Fruit fly (Drosophila melanogaster) whole organism, embryonic: ENCODE results near the gene CG17637.

Experiments used
- Antp ChIP-seq: fragments of 200-800 bp; sonication (Bioruptor generic); optimal IDR thresholded peaks from 3 replicates; lab custom pipeline; 2016; ENCODE audit warnings: missing biosample characterization, missing genetic modification characterization
- Atf-2 ChIP-seq: fragments of 200-800 bp; sonication (Bioruptor generic); optimal IDR thresholded peaks from 2 replicates; lab custom pipeline; 2016; ENCODE audit warnings: missing biosample characterization, missing genetic modification characterization
- CG10209 ChIP-seq: fragments of 200-800 bp; sonication (Bioruptor generic); optimal IDR thresholded peaks from 3 replicates; lab custom pipeline; 2017; ENCODE audit warnings: missing biosample characterization, mild to moderate bottlenecking, missing genetic modification characterization, missing genetic modification reagents
- CG11247 ChIP-seq: fragments of 200-800 bp; sonication (Bioruptor generic); IDR thresholded peaks from 2 replicates; pipeline ENCODE4 v1.3.6; 2022; ENCODE audit warnings: missing biosample characterization, missing genetic modification characterization
- CG13123 ChIP-seq: fragments of 200-800 bp; sonication (Bioruptor generic); optimal IDR thresholded peaks from 2 replicates; lab custom pipeline; 2016; ENCODE audit warnings: missing biosample characterization, missing genetic modification characterization
- CG13296 ChIP-seq: fragments of 200-800 bp; sonication (Bioruptor generic); optimal IDR thresholded peaks from 3 replicates; lab custom pipeline; 2018; ENCODE audit warnings: missing biosample characterization, mild to moderate bottlenecking, missing genetic modification characterization
- CG14441 ChIP-seq: fragments of 200-800 bp; sonication (Bioruptor generic); IDR thresholded peaks from 2 replicates; pipeline ENCODE4 v1.3.6; 2022; ENCODE audit warnings: missing biosample characterization, missing genetic modification characterization
- CG14710 ChIP-seq: fragments of 200-800 bp; sonication (Bioruptor generic); optimal IDR thresholded peaks from 3 replicates; lab custom pipeline; 2019; ENCODE audit warnings: missing biosample characterization, mild to moderate bottlenecking, missing genetic modification characterization, moderate library complexity
- CG1602 ChIP-seq: fragments of 200-800 bp; sonication (Bioruptor generic); optimal IDR thresholded peaks from 3 replicates; lab custom pipeline; 2016; ENCODE audit warnings: missing biosample characterization, missing genetic modification characterization
- CG1603 ChIP-seq: fragments of 200-800 bp; sonication (Bioruptor generic); optimal IDR thresholded peaks from 2 replicates; lab custom pipeline; 2019; ENCODE audit warnings: missing biosample characterization, mild to moderate bottlenecking, missing genetic modification characterization, moderate library complexity
- CG4617 ChIP-seq: fragments of 200-800 bp; sonication (Bioruptor generic); optimal IDR thresholded peaks from 3 replicates; lab custom pipeline; 2016; ENCODE audit warnings: missing biosample characterization, missing genetic modification characterization, borderline replicate concordance
- CG6272 ChIP-seq: fragments of 200-800 bp; sonication (Bioruptor generic); IDR thresholded peaks from 2 replicates; pipeline ENCODE4 v1.3.6; 2022; ENCODE audit warnings: missing biosample characterization, missing genetic modification characterization
- CG6854 ChIP-seq: fragments of 200-800 bp; sonication (Bioruptor generic); optimal IDR thresholded peaks from 3 replicates; lab custom pipeline; 2017; ENCODE audit warnings: missing biosample characterization, mild to moderate bottlenecking, missing genetic modification characterization
- CG7928 ChIP-seq: fragments of 200-800 bp; sonication (Bioruptor generic); optimal IDR thresholded peaks from 2 replicates; lab custom pipeline; 2017; ENCODE audit warnings: missing biosample characterization, mild to moderate bottlenecking, missing genetic modification characterization
- CG7987 ChIP-seq: fragments of 200-800 bp; sonication (Bioruptor generic); optimal IDR thresholded peaks from 2 replicates; lab custom pipeline; 2018; ENCODE audit warnings: missing biosample characterization, mild to moderate bottlenecking, missing genetic modification characterization, moderate library complexity
- CG9609 ChIP-seq: fragments of 200-800 bp; sonication (Bioruptor generic); optimal IDR thresholded peaks from 3 replicates; lab custom pipeline; 2016; ENCODE audit warnings: missing biosample characterization, missing genetic modification characterization
- CG9797 ChIP-seq: fragments of 200-800 bp; sonication (Bioruptor generic); optimal IDR thresholded peaks from 3 replicates; lab custom pipeline; 2018; ENCODE audit warnings: missing biosample characterization, mild to moderate bottlenecking, missing genetic modification characterization
- D19B ChIP-seq: fragments of 200-800 bp; sonication (Bioruptor generic); optimal IDR thresholded peaks from 2 replicates; lab custom pipeline; 2017; ENCODE audit warnings: missing biosample characterization, mild to moderate bottlenecking, missing genetic modification characterization
- Dbx ChIP-seq: fragments of 200-800 bp; sonication (Bioruptor generic); IDR thresholded peaks from 3 replicates; pipeline ENCODE4 v1.3.6; 2022; ENCODE audit warnings: missing biosample characterization, missing genetic modification characterization
- Eip74EF ChIP-seq, 2 experiments: fragments of 200-800 bp in 1 of 2; fragments of >200 bp in 1 of 2; sonication (Bioruptor generic) in 1 of 2; optimal IDR thresholded peaks; 2 replicates each; lab custom pipeline; 2017 to 2019; ENCODE audit warnings: missing biosample characterization in 2 of 2, missing genetic modification characterization in 2 of 2, mild to moderate bottlenecking in 1 of 2, moderate library complexity in 1 of 2
- Fer2 ChIP-seq: fragments of 200-800 bp; sonication (Bioruptor generic); optimal IDR thresholded peaks from 2 replicates; lab custom pipeline; 2018; ENCODE audit warnings: missing biosample characterization, mild to moderate bottlenecking, missing genetic modification characterization, moderate library complexity
- Fer3 ChIP-seq: fragments of 200-800 bp; sonication (Bioruptor generic); optimal IDR thresholded peaks from 2 replicates; lab custom pipeline; 2018; ENCODE audit warnings: missing biosample characterization, mild to moderate bottlenecking, missing genetic modification characterization, moderate library complexity
- GATAe ChIP-seq: fragments of 200-800 bp; sonication (Bioruptor generic); conservative IDR thresholded peaks from 2 replicates; pipeline ENCODE4 v1.3.6; 2022; ENCODE audit warnings: missing biosample characterization, missing genetic modification characterization
- HHEX ChIP-seq: fragments of 200-800 bp; sonication (Bioruptor generic); optimal IDR thresholded peaks from 3 replicates; lab custom pipeline; 2017; ENCODE audit warnings: missing biosample characterization, mild to moderate bottlenecking, missing genetic modification characterization, missing genetic modification reagents
- Hr3 ChIP-seq: fragments of 200-800 bp; sonication (Bioruptor generic); optimal IDR thresholded peaks from 3 replicates; lab custom pipeline; 2016; ENCODE audit warnings: missing biosample characterization, missing genetic modification characterization
- Hsf ChIP-seq: fragments of 200-800 bp; sonication (Bioruptor generic); optimal IDR thresholded peaks from 3 replicates; lab custom pipeline; 2016; ENCODE audit warnings: missing biosample characterization, missing genetic modification characterization
- Nf-YC ChIP-seq: fragments of 200-800 bp; optimal IDR thresholded peaks from 3 replicates; lab custom pipeline; 2019; ENCODE audit warnings: missing biosample characterization, mild to moderate bottlenecking, missing genetic modification characterization, moderate library complexity
- NfI ChIP-seq: fragments of 200-800 bp; sonication (Bioruptor generic); optimal IDR thresholded peaks from 3 replicates; lab custom pipeline; 2018; ENCODE audit warnings: missing biosample characterization, mild to moderate bottlenecking, missing genetic modification characterization, moderate library complexity
- Oli ChIP-seq: fragments of 200-800 bp; sonication (Bioruptor generic); optimal IDR thresholded peaks from 2 replicates; lab custom pipeline; 2018; ENCODE audit warnings: missing biosample characterization, mild to moderate bottlenecking, missing genetic modification characterization, moderate library complexity
- Usf ChIP-seq: fragments of 200-800 bp; sonication (Bioruptor generic); optimal IDR thresholded peaks from 2 replicates; lab custom pipeline; 2017; ENCODE audit warnings: missing genotype, missing biosample characterization, missing genetic modification characterization
- cwo ChIP-seq: fragments of 200-800 bp; sonication (Bioruptor generic); optimal IDR thresholded peaks from 3 replicates; lab custom pipeline; 2017; ENCODE audit warnings: missing biosample characterization, missing genetic modification characterization, mild to moderate bottlenecking, moderate library complexity, missing genetic modification reagents
- ftz-f1 ChIP-seq: fragments of 200-800 bp; sonication (Bioruptor generic); optimal IDR thresholded peaks from 2 replicates; lab custom pipeline; 2016; ENCODE audit warnings: missing biosample characterization, missing genetic modification characterization
- gro ChIP-seq: fragments of 200-800 bp; sonication (Bioruptor generic); optimal IDR thresholded peaks from 2 replicates; lab custom pipeline; 2016; ENCODE audit warnings: missing biosample characterization, missing genetic modification characterization
- gt ChIP-seq: fragments of 200-800 bp; sonication (Bioruptor generic); IDR thresholded peaks from 2 replicates; pipeline ENCODE4 v1.3.6; 2022; ENCODE audit warnings: missing biosample characterization, missing genetic modification characterization
- nerfin-1 ChIP-seq: fragments of 200-800 bp; sonication (Bioruptor generic); optimal IDR thresholded peaks from 3 replicates; lab custom pipeline; 2019; ENCODE audit warnings: missing biosample characterization, mild to moderate bottlenecking, missing genetic modification characterization, moderate library complexity
- nmo ChIP-seq: fragments of 200-800 bp; sonication (Bioruptor generic); optimal IDR thresholded peaks from 2 replicates; lab custom pipeline; 2018; ENCODE audit warnings: missing biosample characterization, mild to moderate bottlenecking, missing genetic modification characterization, moderate library complexity
- onecut ChIP-seq: fragments of 200-800 bp; sonication (Bioruptor generic); IDR thresholded peaks from 2 replicates; pipeline ENCODE4 v1.3.6; 2022; ENCODE audit warnings: missing biosample characterization, missing genetic modification characterization
- prd ChIP-seq, 3 experiments: fragments of >200 bp in 2 of 3; fragments of 200-800 bp in 1 of 3; sonication (Bioruptor generic) in 1 of 3; optimal IDR thresholded peaks in 2 of 3; IDR thresholded peaks in 1 of 3; 2 replicates in 2 of 3; 3 replicates in 1 of 3; pipeline versions ENCODE4 v1.3.6 to Lab custom; 2017 to 2022; ENCODE audit warnings: missing biosample characterization in 1 of 3, missing genetic modification characterization in 1 of 3
- run ChIP-seq: fragments of 200-800 bp; sonication (Bioruptor generic); optimal IDR thresholded peaks from 3 replicates; lab custom pipeline; 2018; ENCODE audit warnings: missing biosample characterization, mild to moderate bottlenecking, missing genetic modification characterization
- sd ChIP-seq: fragments of 200-800 bp; sonication (Bioruptor generic); optimal IDR thresholded peaks from 3 replicates; lab custom pipeline; 2018; ENCODE audit warnings: missing biosample characterization, mild to moderate bottlenecking, missing genetic modification characterization, moderate library complexity
- seq ChIP-seq: fragments of 200-800 bp; sonication (Bioruptor generic); IDR thresholded peaks from 2 replicates; pipeline ENCODE4 v1.3.6; 2022; ENCODE audit warnings: missing biosample characterization, missing genetic modification characterization
- sima ChIP-seq: fragments of 200-800 bp; sonication (Bioruptor generic); optimal IDR thresholded peaks from 2 replicates; lab custom pipeline; 2016; ENCODE audit warnings: missing biosample characterization, missing genetic modification characterization
- slou ChIP-seq: fragments of 200-800 bp; sonication (Bioruptor generic); optimal IDR thresholded peaks from 3 replicates; lab custom pipeline; 2016; ENCODE audit warnings: missing biosample characterization, missing genetic modification characterization
- sob ChIP-seq: fragments of 200-800 bp; sonication (Bioruptor generic); IDR thresholded peaks from 2 replicates; pipeline ENCODE4 v1.3.6; 2022; ENCODE audit warnings: missing biosample characterization, missing genetic modification characterization
- tap ChIP-seq: fragments of 200-800 bp; optimal IDR thresholded peaks from 3 replicates; lab custom pipeline; 2019; ENCODE audit warnings: missing biosample characterization, mild to moderate bottlenecking, missing genetic modification characterization, moderate library complexity
- tna ChIP-seq: fragments of 200-800 bp; sonication (Bioruptor generic); IDR thresholded peaks from 2 replicates; pipeline ENCODE4 v1.3.6; 2022; ENCODE audit warnings: missing biosample characterization, missing genetic modification characterization; ENCODE audit not compliant: partially characterized antibody
- trem ChIP-seq: fragments of 200-800 bp; optimal IDR thresholded peaks from 3 replicates; lab custom pipeline; 2019; ENCODE audit warnings: missing biosample characterization, mild to moderate bottlenecking, missing genetic modification characterization, moderate library complexity
- vnd ChIP-seq: fragments of 200-800 bp; sonication (Bioruptor generic); IDR thresholded peaks from 3 replicates; pipeline ENCODE4 v1.3.6; 2022; ENCODE audit warnings: missing biosample characterization, missing genetic modification characterization; ENCODE audit not compliant: partially characterized antibody

CG17637 gene

dm6 chr3L:20473021-20473799 lies 30.8 kb upstream of the CG17637 start, which contains the start of the genes CG32428 and CG5969 (continued):
- TF ChIP-seq CG4617 (GFP tag; lab: Kevin White, UChicago) (no peak), GATAe (peak; percentile 9; the same call in 1 of the 2 replicates), NfI (GFP tag; lab: Kevin White, UChicago) (peak; percentile 67), sd (tag; lab: Kevin White, UChicago) (peak; percentile 69), Atf-2 (GFP tag; lab: Kevin White, UChicago) (no peak), CG10209 (GFP tag; lab: Kevin White, UChicago) (peak; percentile 70), sima (GFP tag; lab: Kevin White, UChicago) (no peak), CG11247 (peak; percentile 61), Fer3 (tag; lab: Kevin White, UChicago) (peak; percentile 73), gro (peak; percentile 9), CG6854 (peak; percentile 7), CG13296 (GFP tag; lab: Kevin White, UChicago) (peak; percentile 44), Fer2 (peak; percentile 52), Hr3 (GFP tag; lab: Kevin White, UChicago) (peak; percentile 53), run (tag; lab: Kevin White, UChicago) (peak; percentile 14), CG6272 (GFP tag; lab: Robert Waterston, UW) (0 out of 2 replicates have a peak, but pooled peaks have one; percentile 24), gt (GFP tag; lab: Robert Waterston, UW) (no peak), CG1602 (GFP tag; lab: Kevin White, UChicago) (peak; percentile 28), nerfin-1 (tag; lab: Kevin White, UChicago) (peak; percentile 20), D19B (GFP tag; lab: Kevin White, UChicago) (peak; percentile 24), vnd (GFP tag; lab: Robert Waterston, UW) (no peak), Dbx (GFP tag; lab: Robert Waterston, UW) (peak; percentile 73; the same call in 2 of the 3 replicates), prd (optimal IDR thresholded peaks at IDR 0.05; lab: Kevin White, UChicago) (no peak), prd (GFP tag; IDR thresholded peaks at IDR 0.05; lab: Robert Waterston, UW) (peak; percentile 65), tna (GFP tag; lab: Robert Waterston, UW) (no peak), Usf (GFP tag; lab: Kevin White, UChicago) (peak; percentile 55), slou (GFP tag; lab: Kevin White, UChicago) (peak; percentile 32), ftz-f1 (peak; percentile 80), nmo (peak; percentile 74), Hsf (GFP tag; lab: Kevin White, UChicago) (no peak), Oli (tag; lab: Kevin White, UChicago) (peak; percentile 48), tap (tag; lab: Kevin White, UChicago) (peak; percentile 38), Eip74EF (GFP tag; optimal IDR thresholded peaks at IDR 0.05; lab: Kevin White, UChicago) (peak in 1 of 2 experiments; percentile 11), onecut (GFP tag; lab: Robert Waterston, UW) (peak; percentile 22; the same call in 1 of the 2 replicates), CG1603 (tag; lab: Kevin White, UChicago) (peak; percentile 38), CG9609 (GFP tag; lab: Kevin White, UChicago) (no peak), seq (GFP tag; lab: Robert Waterston, UW) (no peak), trem (peak; percentile 75), HHEX (peak; percentile 58), CG9797 (GFP tag; lab: Kevin White, UChicago) (peak; percentile 84), sob (peak; percentile 65), Antp (GFP tag; lab: Kevin White, UChicago) (no peak), CG7928 (GFP tag; lab: Kevin White, UChicago) (peak; percentile 33), CG7987 (GFP tag; lab: Kevin White, UChicago) (peak; percentile 12), CG13123 (GFP tag; lab: Kevin White, UChicago) (no peak), CG14441 (GFP tag; lab: Robert Waterston, UW) (peak; percentile 76), CG14710 (peak; percentile 96), Nf-YC (tag; lab: Kevin White, UChicago) (peak; percentile 73), cwo (GFP tag; lab: Kevin White, UChicago) (peak; percentile 56)
